Fruit fly (Drosophila melanogaster): ENCODE data around the gene ari-1.

dm6 chrX:18094130-18094529 lies 43.5 kb downstream of the ari-1 start:
- TF ChIP-seq ttk (optimal IDR thresholded peaks at IDR 0.05) (no peak), h (optimal IDR thresholded peaks at IDR 0.05) (no peak), psq (optimal IDR thresholded peaks at IDR 0.05) (no peak), Myc (optimal IDR thresholded peaks at IDR 0.05) (no peak), Sin3A (optimal IDR thresholded peaks at IDR 0.05) (no peak), insv (optimal IDR thresholded peaks at IDR 0.05) (no peak)
